Worm (Caenorhabditis elegans) whole organism, mixed stage, embryonic: ENCODE measurements around the gene T04A8.13.
"Not testable (repeated sequence)": the region's sequence is repeated elsewhere in the genome, so short reads cannot be mapped to it uniquely, and the experiment has no call there.

Experiments used
- M03D4.4 ChIP-seq: sonication (generic microtip); optimal IDR thresholded peaks from 2 replicates; lab custom pipeline; 2017; ENCODE audit warnings: mild to moderate bottlenecking, missing genetic modification characterization, missing compliant biosample characterization
- bed-3 ChIP-seq: fragments of 200-800 bp; sonication (Bioruptor generic); optimal IDR thresholded peaks from 3 replicates; lab custom pipeline; 2018; ENCODE audit warnings: mild to moderate bottlenecking, missing genetic modification characterization, moderate library complexity, missing compliant biosample characterization
- blmp-1 ChIP-seq: fragments of 150-350 bp; optimal IDR thresholded peaks from 2 replicates; lab custom pipeline; 2014; ENCODE audit warnings: missing biosample characterization, missing genetic modification characterization
- ceh-39 ChIP-seq: fragments of 150-350 bp; optimal IDR thresholded peaks from 2 replicates; lab custom pipeline; 2014; ENCODE audit warnings: missing biosample characterization, missing genetic modification characterization
- ceh-83 ChIP-seq: fragments of 200-800 bp; sonication (Bioruptor generic); optimal IDR thresholded peaks from 2 replicates; lab custom pipeline; 2018; ENCODE audit warnings: mild to moderate bottlenecking, missing genetic modification characterization, missing compliant biosample characterization
- ces-1 ChIP-seq: fragments of 150-350 bp; optimal IDR thresholded peaks from 2 replicates; lab custom pipeline; 2014; ENCODE audit warnings: missing biosample characterization, missing genetic modification reagents, missing genetic modification characterization
- cnd-1 ChIP-seq: fragments of 200-800 bp; sonication (Bioruptor generic); optimal IDR thresholded peaks from 2 replicates; lab custom pipeline; 2018; ENCODE audit warnings: mild to moderate bottlenecking, missing genetic modification characterization, missing compliant biosample characterization
- drap-1 ChIP-seq: fragments of 200-800 bp; sonication (Bioruptor generic); optimal IDR thresholded peaks from 3 replicates; lab custom pipeline; 2018; ENCODE audit warnings: mild to moderate bottlenecking, missing genetic modification characterization, missing compliant biosample characterization
- elt-1 ChIP-seq: sonication (generic microtip); optimal IDR thresholded peaks from 2 replicates; lab custom pipeline; 2017; ENCODE audit warnings: missing genetic modification characterization, mild to moderate bottlenecking, missing compliant biosample characterization, antibody characterized with exemption, moderate library complexity, borderline replicate concordance; ENCODE audit not compliant: insufficient read depth
- elt-3 ChIP-seq: fragments of 150-350 bp; optimal IDR thresholded peaks from 2 replicates; lab custom pipeline; 2014; ENCODE audit warnings: missing biosample characterization, missing genetic modification characterization
- flh-1 ChIP-seq: fragments of 200-800 bp; sonication (Bioruptor generic); optimal IDR thresholded peaks from 2 replicates; lab custom pipeline; 2018; ENCODE audit warnings: mild to moderate bottlenecking, missing genetic modification characterization, moderate library complexity, missing compliant biosample characterization
- ham-2 ChIP-seq: fragments of 200-800 bp; sonication (Bioruptor generic); optimal IDR thresholded peaks from 2 replicates; lab custom pipeline; 2018; ENCODE audit warnings: mild to moderate bottlenecking, missing genetic modification characterization, missing compliant biosample characterization
- hlh-1 ChIP-seq: fragments of 150-350 bp; optimal IDR thresholded peaks from 2 replicates; lab custom pipeline; 2014; ENCODE audit warnings: missing biosample characterization, missing genetic modification reagents, missing genetic modification characterization
- lin-32 ChIP-seq: fragments of 200-800 bp; sonication (Bioruptor generic); optimal IDR thresholded peaks from 2 replicates; lab custom pipeline; 2018; ENCODE audit warnings: mild to moderate bottlenecking, missing genetic modification characterization, missing compliant biosample characterization
- lsy-2 ChIP-seq: fragments of 150-350 bp; optimal IDR thresholded peaks from 2 replicates; lab custom pipeline; 2014; ENCODE audit warnings: missing biosample characterization, missing genetic modification characterization
- mab-5 ChIP-seq: fragments of 150-350 bp; optimal IDR thresholded peaks from 2 replicates; lab custom pipeline; 2014; ENCODE audit warnings: missing biosample characterization, missing genetic modification characterization
- mep-1 ChIP-seq: fragments of 150-350 bp; optimal IDR thresholded peaks from 2 replicates; lab custom pipeline; 2017; ENCODE audit warnings: missing biosample characterization, missing genetic modification reagents, missing genetic modification characterization, inconsistent platforms
- mls-2 ChIP-seq: sonication (generic microtip); optimal IDR thresholded peaks from 2 replicates; lab custom pipeline; 2016; ENCODE audit warnings: mild to moderate bottlenecking, missing genetic modification characterization, moderate library complexity, missing compliant biosample characterization
- nhr-2 ChIP-seq: fragments of 150-350 bp; optimal IDR thresholded peaks from 2 replicates; lab custom pipeline; 2014; ENCODE audit warnings: missing biosample characterization, missing genetic modification characterization
- nhr-237 ChIP-seq: fragments of 150-350 bp; optimal IDR thresholded peaks from 2 replicates; lab custom pipeline; 2014; ENCODE audit warnings: missing biosample characterization, missing genetic modification characterization
- nhr-28 ChIP-seq: fragments of 150-350 bp; optimal IDR thresholded peaks from 2 replicates; lab custom pipeline; 2014; ENCODE audit warnings: missing biosample characterization, missing genetic modification characterization
- nhr-76 ChIP-seq: sonication (generic microtip); optimal IDR thresholded peaks from 2 replicates; lab custom pipeline; 2017; ENCODE audit warnings: missing biosample characterization, missing genetic modification characterization
- pha-4 ChIP-seq: fragments of 150-350 bp; optimal IDR thresholded peaks from 2 replicates; lab custom pipeline; 2018; ENCODE audit warnings: missing biosample characterization, missing genetic modification reagents, missing genetic modification characterization
- sem-2 ChIP-seq: fragments of 200-800 bp; sonication (Bioruptor generic); optimal IDR thresholded peaks from 2 replicates; lab custom pipeline; 2018; ENCODE audit warnings: mild to moderate bottlenecking, missing genetic modification characterization, missing compliant biosample characterization
- snpc-4 ChIP-seq: fragments of 150-350 bp; optimal IDR thresholded peaks from 2 replicates; lab custom pipeline; 2014; ENCODE audit warnings: missing biosample characterization, missing genetic modification characterization
- sptf-1 ChIP-seq: sonication (generic microtip); optimal IDR thresholded peaks from 2 replicates; lab custom pipeline; 2017; ENCODE audit warnings: mild to moderate bottlenecking, missing genetic modification characterization, moderate library complexity, missing compliant biosample characterization
- tbx-8 ChIP-seq: fragments of 200-800 bp; sonication (Bioruptor generic); optimal IDR thresholded peaks from 2 replicates; lab custom pipeline; 2018; ENCODE audit warnings: mild to moderate bottlenecking, missing genetic modification characterization, moderate library complexity, missing compliant biosample characterization
- unc-39 ChIP-seq: fragments of 150-350 bp; optimal IDR thresholded peaks from 2 replicates; lab custom pipeline; 2014; ENCODE audit warnings: missing biosample characterization, missing genetic modification characterization
- zip-8 ChIP-seq: fragments of 150-350 bp; optimal IDR thresholded peaks from 2 replicates; lab custom pipeline; 2014; ENCODE audit warnings: missing biosample characterization, missing genetic modification characterization
- ztf-11 ChIP-seq: fragments of 150-350 bp; optimal IDR thresholded peaks from 2 replicates; lab custom pipeline; 2014; ENCODE audit warnings: missing biosample characterization, missing genetic modification characterization

Gene T04A8.13

DNA sequence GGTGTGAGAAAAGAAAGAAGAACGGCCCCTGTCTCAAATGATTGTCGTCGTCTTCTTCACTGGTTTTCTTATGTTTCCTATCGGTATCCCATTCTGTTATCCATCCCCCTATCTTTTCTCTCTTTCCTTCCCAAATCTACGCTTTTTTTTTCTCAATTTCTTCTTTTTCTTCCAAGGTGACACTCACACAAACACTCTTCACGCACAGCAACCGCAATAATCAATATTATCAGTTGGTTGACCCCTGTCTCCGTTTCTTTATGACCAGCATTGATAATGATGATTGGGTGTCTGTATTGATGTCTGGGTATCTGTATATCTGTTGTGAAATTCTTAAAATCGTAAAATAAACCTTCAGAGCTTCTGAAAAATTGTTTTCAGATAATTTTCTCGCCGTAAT is 34.0 kb downstream of the T04A8.13 start:
- TF ChIP-seq bed-3 (GFP tag; lab: Kevin White, UChicago) (no peak), ceh-39 (tag; lab: Kevin White, UChicago) (no peak), sem-2 (no peak), unc-39 (no peak), lin-32 (GFP tag; lab: Kevin White, UChicago) (no peak), cnd-1 (tag; lab: Kevin White, UChicago) (no peak), lsy-2 (tag; lab: Kevin White, UChicago) (no peak), ces-1 (GFP tag; lab: Kevin White, UChicago) (no peak), pha-4 (no peak)

DNA sequence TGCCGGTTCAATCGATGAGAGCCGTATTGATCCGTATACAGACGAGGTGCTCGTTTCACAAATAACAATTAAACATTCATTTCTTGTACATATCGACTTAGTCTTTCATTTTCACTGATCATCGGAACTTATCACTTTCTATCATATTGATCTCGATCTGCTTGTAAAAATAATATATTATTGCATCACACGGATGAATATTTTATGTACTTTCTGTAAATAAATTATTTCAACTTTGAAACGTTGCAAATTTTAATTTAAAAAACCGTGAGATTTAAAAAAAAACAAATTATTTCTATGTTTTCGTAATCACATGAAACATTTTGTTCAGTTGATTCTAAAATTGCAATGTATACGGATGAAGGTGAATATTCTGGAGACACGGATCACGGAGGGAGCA is 35.8 kb downstream of the T04A8.13 start, which contains the start of gene twk-6:
twk-6 (plus strand) TSS at position 301 of the 400 bp plus-strand sequence.
- not testable (repeated sequence) for TF ChIP-seq ztf-11 (tag; lab: Kevin White, UChicago); elt-3 (tag; lab: Kevin White, UChicago); lin-32 (GFP tag; lab: Kevin White, UChicago)
- TF ChIP-seq, all 35 proteins: peak for 0; not testable (repeated sequence) for 35

DNA sequence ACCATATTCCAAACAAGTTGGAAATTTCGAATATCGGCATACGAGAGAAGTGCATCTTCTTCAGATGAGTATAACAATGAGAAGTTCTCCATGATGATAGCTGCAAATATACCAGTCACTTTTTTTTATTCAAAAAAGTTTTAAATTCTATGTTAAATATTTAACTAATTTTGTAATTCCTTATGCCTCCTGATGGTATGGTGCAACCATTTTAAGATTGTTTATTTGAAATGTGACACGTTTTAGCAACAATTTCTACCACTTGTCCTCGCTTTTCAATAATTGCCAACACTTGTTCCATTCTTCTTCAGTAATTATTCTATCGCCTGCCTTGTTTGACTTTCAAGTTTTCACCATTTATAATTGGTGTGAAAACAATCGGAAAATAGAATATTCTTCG is 39.2 kb downstream of the T04A8.13 start, which contains the start of gene F17C8.6:
F17C8.6 (minus strand) TSS at position 101 of the 400 bp plus-strand sequence.
- TF ChIP-seq nhr-2 (no peak), ceh-83 (no peak), sptf-1 (tag; lab: Kevin White, UChicago) (no peak), bed-3 (GFP tag; lab: Kevin White, UChicago) (no peak), unc-39 (no peak), mep-1 (no peak), ham-2 (GFP tag; lab: Kevin White, UChicago) (no peak), cnd-1 (tag; lab: Kevin White, UChicago) (no peak), lsy-2 (tag; lab: Kevin White, UChicago) (no peak), drap-1 (GFP tag; lab: Kevin White, UChicago) (no peak), tbx-8 (GFP tag; lab: Kevin White, UChicago) (no peak), nhr-76 (tag; lab: Kevin White, UChicago) (no peak), hlh-1 (tag; lab: Kevin White, UChicago) (no peak), lin-32 (GFP tag; lab: Kevin White, UChicago) (no peak), elt-3 (tag; lab: Kevin White, UChicago) (no peak), nhr-28 (tag; lab: Kevin White, UChicago) (no peak), zip-8 (tag; lab: Kevin White, UChicago) (no peak), flh-1 (no peak), ces-1 (GFP tag; lab: Kevin White, UChicago) (no peak)

DNA sequence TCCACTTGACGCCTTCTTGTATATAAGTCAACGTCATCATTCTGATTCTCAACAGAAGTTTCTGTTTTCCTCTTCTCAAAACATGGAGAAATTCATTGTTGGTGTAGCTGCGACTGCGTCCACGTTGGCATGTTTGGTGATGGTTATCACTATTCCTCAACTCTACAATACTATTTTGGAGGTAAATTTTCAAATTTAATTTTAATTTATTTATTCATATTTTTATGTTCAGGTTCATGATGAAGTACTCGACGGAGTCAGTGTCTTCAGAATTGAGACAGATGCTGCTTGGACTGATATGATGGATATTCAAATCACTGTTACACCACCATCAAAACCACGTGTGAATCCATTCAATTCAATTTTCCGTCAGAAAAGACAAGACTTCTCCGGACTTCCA is 41.3 kb downstream of the T04A8.13 start, which contains the start of gene col-89:
col-89 (plus strand) TSS at position 19 of the 400 bp plus-strand sequence.
- TF ChIP-seq ceh-83 (no peak), lin-32 (GFP tag; lab: Kevin White, UChicago) (no peak), blmp-1 (tag; lab: Kevin White, UChicago) (no peak), M03D4.4 (no peak), nhr-76 (tag; lab: Kevin White, UChicago) (no peak), ham-2 (GFP tag; lab: Kevin White, UChicago) (no peak), drap-1 (GFP tag; lab: Kevin White, UChicago) (no peak), mab-5 (no peak), elt-1 (tag; lab: Kevin White, UChicago) (no peak), zip-8 (tag; lab: Kevin White, UChicago) (no peak), snpc-4 (tag; lab: Kevin White, UChicago) (no peak), mls-2 (no peak), pha-4 (no peak), cnd-1 (tag; lab: Kevin White, UChicago) (no peak), flh-1 (no peak), nhr-237 (no peak), hlh-1 (tag; lab: Kevin White, UChicago) (no peak), bed-3 (GFP tag; lab: Kevin White, UChicago) (no peak), nhr-2 (no peak), ces-1 (GFP tag; lab: Kevin White, UChicago) (no peak)

- TF ChIP-seq hlh-1 (tag; lab: Kevin White, UChicago): no peak
- TF ChIP-seq lin-32 (GFP tag; lab: Kevin White, UChicago): no peak
Measured at ce11 chrIII:4748666-4749065, 41.9 kb downstream of the T04A8.13 start.
